Worm (Caenorhabditis elegans): ENCODE results near the gene C34B4.2.

DNA sequence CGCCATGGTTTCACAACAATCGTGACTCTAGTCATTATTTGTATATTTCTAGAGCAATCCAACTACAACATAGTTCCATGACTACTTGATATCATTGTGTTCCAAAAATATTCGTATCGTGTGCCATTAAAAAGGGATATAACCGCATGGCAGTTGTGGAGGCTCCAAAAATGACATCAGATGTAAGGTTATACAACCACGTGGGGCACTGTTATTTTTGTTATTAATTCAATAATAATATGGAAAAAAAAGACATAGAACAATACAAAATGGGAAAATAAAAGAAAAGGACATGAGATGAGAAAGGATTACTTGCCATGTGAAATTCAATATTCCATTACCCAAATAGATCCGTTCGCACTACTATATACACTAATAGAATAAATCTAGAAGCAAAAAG lies 7.4 kb upstream of the C34B4.2 start:
- no peak for TF ChIP-seq unc-62 (GFP tag; optimal IDR thresholded peaks at IDR 0.05)
- TF ChIP-seq skn-1 (tag; optimal IDR thresholded peaks at IDR 0.05), result no peak
- no peak for TF ChIP-seq nhr-237 (tag; optimal IDR thresholded peaks at IDR 0.05)
- TF ChIP-seq lin-13 (GFP tag; optimal IDR thresholded peaks at IDR 0.05), result no peak
- no peak for TF ChIP-seq aly-2 (tag; optimal IDR thresholded peaks at IDR 0.05)
- TF ChIP-seq nhr-12 (tag; optimal IDR thresholded peaks at IDR 0.05), result no peak
- no peak for TF ChIP-seq blmp-1 (tag; optimal IDR thresholded peaks at IDR 0.05; ENCODE audit: insufficient read depth)
- TF ChIP-seq ztf-4 (tag; optimal IDR thresholded peaks at IDR 0.05), result no peak
- no peak for TF ChIP-seq mdl-1 (tag; optimal IDR thresholded peaks at IDR 0.05)
- TF ChIP-seq egl-27 (tag; optimal IDR thresholded peaks at IDR 0.05), result no peak
- TF ChIP-seq ceh-16 (tag; optimal IDR thresholded peaks at IDR 0.05), result no peak
- no peak for TF ChIP-seq ztf-1 (GFP tag; conservative IDR thresholded peaks at IDR 0.05)
- no peak for TF ChIP-seq ama-1 (optimal IDR thresholded peaks at IDR 0.05)
